Fruit fly (Drosophila melanogaster): ENCODE measurements around the gene CG17036.

The CG17036 gene

dm6 chr2L:12694823-12695420 is 5.6 kb downstream of the CG17036 start, which contains the start of the genes IFT43 and PICK1:
Gene IFT43, minus strand, starts transcription at chr2L:12694988.
Gene PICK1, plus strand, starts transcription at chr2L:12695033.
- TF ChIP-seq Hr83 (GFP tag; optimal IDR thresholded peaks at IDR 0.05; ENCODE audit: poor library complexity, severe bottlenecking) (peak; percentile 16), pan (optimal IDR thresholded peaks at IDR 0.05) (no peak)

- TF ChIP-seq Myc (optimal IDR thresholded peaks at IDR 0.05) (peak; percentile 35), lola (GFP tag; optimal IDR thresholded peaks at IDR 0.05) (no peak)
These were observed 8.0 kb downstream of the CG17036 start, which contains the start of the genes CCT4 and CG6153 for dm6 chr2L:12692343-12693079. Gene CCT4, minus strand, starts transcription at chr2L:12692934. Gene CG6153, plus strand, starts transcription at chr2L:12692993.

dm6 chr2L:12689281-12689765 is 11.2 kb downstream of the CG17036 start:
- TF ChIP-seq lola (GFP tag; optimal IDR thresholded peaks at IDR 0.05) (no peak), GATAd (GFP tag; optimal IDR thresholded peaks at IDR 0.05) (no peak), Vsx2 (GFP tag; optimal IDR thresholded peaks at IDR 0.05; ENCODE audit: partially characterized antibody) (no peak), Hr83 (GFP tag; optimal IDR thresholded peaks at IDR 0.05; ENCODE audit: poor library complexity, severe bottlenecking) (no peak), CG9705 (GFP tag; optimal IDR thresholded peaks at IDR 0.05) (no peak), dl (GFP tag; optimal IDR thresholded peaks at IDR 0.05; ENCODE audit: insufficient read depth in 1 of 2, partially characterized antibody in 2 of 2) (no peak), Jra (GFP tag; optimal IDR thresholded peaks at IDR 0.05) (no peak), Hnf4 (GFP tag; optimal IDR thresholded peaks at IDR 0.05) (no peak), Myc (optimal IDR thresholded peaks at IDR 0.05) (no peak), OdsH (GFP tag; optimal IDR thresholded peaks at IDR 0.05) (no peak), Mio (GFP tag; optimal IDR thresholded peaks at IDR 0.05) (no peak)

dm6 chr2L:12686811-12687210 is 13.7 kb downstream of the CG17036 start:
- TF ChIP-seq GATAd (GFP tag; optimal IDR thresholded peaks at IDR 0.05) (no peak), Mio (GFP tag; optimal IDR thresholded peaks at IDR 0.05) (no peak), dsf (GFP tag; optimal IDR thresholded peaks at IDR 0.05; ENCODE audit: borderline replicate concordance) (no peak), Rel (GFP tag; optimal IDR thresholded peaks at IDR 0.05) (no peak), Rel (tag; optimal IDR thresholded peaks at IDR 0.05) (no peak), brk (GFP tag; optimal IDR thresholded peaks at IDR 0.05) (no peak), tai (GFP tag; optimal IDR thresholded peaks at IDR 0.05) (no peak), Hr83 (GFP tag; optimal IDR thresholded peaks at IDR 0.05; ENCODE audit: poor library complexity, severe bottlenecking) (no peak), Jra (GFP tag; optimal IDR thresholded peaks at IDR 0.05) (no peak), Myc (optimal IDR thresholded peaks at IDR 0.05) (no peak), Vsx2 (GFP tag; optimal IDR thresholded peaks at IDR 0.05; ENCODE audit: partially characterized antibody) (no peak), lola (GFP tag; optimal IDR thresholded peaks at IDR 0.05) (no peak), Dfd (GFP tag; optimal IDR thresholded peaks at IDR 0.05) (no peak), N (GFP tag; optimal IDR thresholded peaks at IDR 0.05) (no peak), Hr78 (GFP tag; optimal IDR thresholded peaks at IDR 0.05) (no peak), CrebA (GFP tag; optimal IDR thresholded peaks at IDR 0.05; ENCODE audit: borderline replicate concordance) (no peak), pan (optimal IDR thresholded peaks at IDR 0.05) (no peak), sage (GFP tag; optimal IDR thresholded peaks at IDR 0.05) (no peak), foxo (GFP tag; optimal IDR thresholded peaks at IDR 0.05) (no peak), Abd-B (GFP tag; optimal IDR thresholded peaks at IDR 0.05) (no peak), sv (GFP tag; optimal IDR thresholded peaks at IDR 0.05) (no peak)

- TF ChIP-seq CrebA (GFP tag; optimal IDR thresholded peaks at IDR 0.05; ENCODE audit: borderline replicate concordance), result no peak
- no peak for TF ChIP-seq CG32264 (GFP tag; optimal IDR thresholded peaks at IDR 0.05)
- TF ChIP-seq tai (GFP tag; optimal IDR thresholded peaks at IDR 0.05), result no peak
- no peak for TF ChIP-seq dmrt93B (GFP tag; optimal IDR thresholded peaks at IDR 0.05)
- no peak for TF ChIP-seq usp (GFP tag; optimal IDR thresholded peaks at IDR 0.05)
- TF ChIP-seq Myc (optimal IDR thresholded peaks at IDR 0.05), result no peak
- no peak for TF ChIP-seq Jra (GFP tag; optimal IDR thresholded peaks at IDR 0.05)
- TF ChIP-seq Abd-B (GFP tag; optimal IDR thresholded peaks at IDR 0.05), result no peak
- TF ChIP-seq dsf (GFP tag; optimal IDR thresholded peaks at IDR 0.05; ENCODE audit: borderline replicate concordance), result no peak
- no peak for TF ChIP-seq HLH106 (tag; optimal IDR thresholded peaks at IDR 0.05)
- TF ChIP-seq fru (GFP tag; optimal IDR thresholded peaks at IDR 0.05), result no peak
These were observed 18.8 kb downstream of the CG17036 start for dm6 chr2L:12681603-12682368.
